Fruit fly (Drosophila melanogaster) whole organism, prepupa: ENCODE data around the gene CG14362.

Experiments used
- Blimp-1 ChIP-seq: fragments of 200-800 bp; sonication (Bioruptor generic); optimal IDR thresholded peaks from 3 replicates; lab custom pipeline; 2017; ENCODE audit warnings: missing biosample characterization, missing genetic modification characterization, mild to moderate bottlenecking, moderate library complexity, missing genetic modification reagents
- CG10631 ChIP-seq: fragments of 200-800 bp; sonication (Bioruptor generic); optimal IDR thresholded peaks from 2 replicates; lab custom pipeline; 2016; ENCODE audit warnings: missing biosample characterization, missing genetic modification characterization
- CG10669 ChIP-seq: fragments of 200-800 bp; sonication (Bioruptor generic); optimal IDR thresholded peaks from 3 replicates; lab custom pipeline; 2018; ENCODE audit warnings: missing biosample characterization, mild to moderate bottlenecking, missing genetic modification characterization, moderate library complexity
- CG11294 ChIP-seq: fragments of 200-800 bp; sonication (Bioruptor generic); IDR thresholded peaks from 2 replicates; pipeline ENCODE4 v1.3.6; 2022; ENCODE audit warnings: missing biosample characterization, missing genetic modification characterization
- CG11762 ChIP-seq: fragments of 200-800 bp; sonication (Bioruptor generic); optimal IDR thresholded peaks from 3 replicates; lab custom pipeline; 2016; ENCODE audit warnings: missing biosample characterization, missing genetic modification characterization; ENCODE audit not compliant: insufficient read depth
- CG11902 ChIP-seq: fragments of 200-800 bp; sonication (Bioruptor generic); optimal IDR thresholded peaks from 3 replicates; lab custom pipeline; 2016; ENCODE audit warnings: missing biosample characterization, missing genetic modification characterization
- CG15336 ChIP-seq: fragments of 200-800 bp; sonication (Bioruptor generic); IDR thresholded peaks from 2 replicates; pipeline ENCODE4 v1.3.6; 2022; ENCODE audit warnings: missing biosample characterization, missing genetic modification characterization
- CG1621 ChIP-seq: fragments of 200-800 bp; sonication (Bioruptor generic); optimal IDR thresholded peaks from 3 replicates; lab custom pipeline; 2018; ENCODE audit warnings: missing biosample characterization, mild to moderate bottlenecking, missing genetic modification characterization
- CG16779 ChIP-seq: fragments of 200-800 bp; sonication (Bioruptor generic); optimal IDR thresholded peaks from 3 replicates; lab custom pipeline; 2017; ENCODE audit warnings: missing biosample characterization, mild to moderate bottlenecking, missing genetic modification characterization
- CG3032 ChIP-seq: fragments of 200-800 bp; optimal IDR thresholded peaks from 2 replicates; lab custom pipeline; 2019; ENCODE audit warnings: missing biosample characterization, mild to moderate bottlenecking, missing genetic modification characterization, moderate library complexity
- CG31627 ChIP-seq: fragments of 200-800 bp; sonication (Bioruptor generic); optimal IDR thresholded peaks from 3 replicates; lab custom pipeline; 2016; ENCODE audit warnings: missing biosample characterization, missing genetic modification characterization
- CG32006 ChIP-seq: fragments of 200-800 bp; sonication (Bioruptor generic); optimal IDR thresholded peaks from 3 replicates; lab custom pipeline; 2017; ENCODE audit warnings: missing biosample characterization, mild to moderate bottlenecking, missing genetic modification characterization
- CG34406 ChIP-seq: fragments of 200-800 bp; sonication (Bioruptor generic); optimal IDR thresholded peaks from 3 replicates; lab custom pipeline; 2016; ENCODE audit warnings: missing biosample characterization, missing genetic modification characterization
- CG3919 ChIP-seq: fragments of 200-800 bp; sonication (Bioruptor generic); optimal IDR thresholded peaks from 3 replicates; lab custom pipeline; 2016; ENCODE audit warnings: missing biosample characterization, missing genetic modification characterization
- CG4318 ChIP-seq: fragments of 200-800 bp; sonication (Bioruptor generic); optimal IDR thresholded peaks from 3 replicates; lab custom pipeline; 2017; ENCODE audit warnings: missing biosample characterization, mild to moderate bottlenecking, missing genetic modification characterization
- CG6163 ChIP-seq: fragments of 200-800 bp; sonication (Bioruptor generic); IDR thresholded peaks from 3 replicates; pipeline ENCODE4 v1.3.6; 2022; ENCODE audit warnings: missing biosample characterization, missing genetic modification characterization
- CG6276 ChIP-seq: fragments of 200-800 bp; sonication (Bioruptor generic); optimal IDR thresholded peaks from 2 replicates; lab custom pipeline; 2017; ENCODE audit warnings: missing biosample characterization, mild to moderate bottlenecking, missing genetic modification characterization
- CG6792 ChIP-seq: fragments of 200-800 bp; sonication (Bioruptor generic); optimal IDR thresholded peaks from 3 replicates; lab custom pipeline; 2016; ENCODE audit warnings: missing biosample characterization, missing genetic modification characterization
- CG6808 ChIP-seq: fragments of 200-800 bp; sonication (Bioruptor generic); optimal IDR thresholded peaks from 3 replicates; lab custom pipeline; 2017; ENCODE audit warnings: missing biosample characterization, missing genetic modification characterization, mild to moderate bottlenecking, moderate library complexity, missing genetic modification reagents
- CG6854 ChIP-seq: fragments of 200-800 bp; sonication (Bioruptor generic); optimal IDR thresholded peaks from 2 replicates; lab custom pipeline; 2017; ENCODE audit warnings: missing biosample characterization, mild to moderate bottlenecking, missing genetic modification characterization
- CG7368 ChIP-seq: fragments of 200-800 bp; sonication (Bioruptor generic); optimal IDR thresholded peaks from 3 replicates; lab custom pipeline; 2016; ENCODE audit warnings: missing biosample characterization, missing genetic modification characterization
- CG8119 ChIP-seq: fragments of 200-800 bp; sonication (Bioruptor generic); IDR thresholded peaks from 3 replicates; pipeline ENCODE4 v1.3.6; 2022; ENCODE audit warnings: missing biosample characterization, missing genetic modification characterization
- CG8319 ChIP-seq: fragments of 200-800 bp; sonication (Bioruptor generic); optimal IDR thresholded peaks from 3 replicates; lab custom pipeline; 2016; ENCODE audit warnings: missing biosample characterization, missing genetic modification characterization
- Eip93F ChIP-seq: fragments of 200-800 bp; sonication (Bioruptor generic); optimal IDR thresholded peaks from 2 replicates; lab custom pipeline; 2016; ENCODE audit warnings: missing biosample characterization, mild to moderate bottlenecking, missing genetic modification characterization
- Ets96B ChIP-seq: fragments of 200-800 bp; optimal IDR thresholded peaks from 2 replicates; lab custom pipeline; 2019; ENCODE audit warnings: missing biosample characterization, mild to moderate bottlenecking, missing genetic modification characterization, moderate library complexity
- Hr39 ChIP-seq: fragments of 200-800 bp; sonication (Bioruptor generic); optimal IDR thresholded peaks from 2 replicates; lab custom pipeline; 2016; ENCODE audit warnings: missing biosample characterization, missing genetic modification characterization
- Met ChIP-seq: fragments of 200-800 bp; sonication (Bioruptor generic); optimal IDR thresholded peaks from 3 replicates; lab custom pipeline; 2016; ENCODE audit warnings: missing biosample characterization, missing genetic modification characterization
- OdsH ChIP-seq: fragments of 200-800 bp; sonication (Bioruptor generic); optimal IDR thresholded peaks from 3 replicates; lab custom pipeline; 2016; ENCODE audit warnings: missing biosample characterization, missing genetic modification characterization
- Smox ChIP-seq: fragments of 200-800 bp; sonication (Bioruptor generic); optimal IDR thresholded peaks from 3 replicates; lab custom pipeline; 2016; ENCODE audit warnings: missing biosample characterization, missing genetic modification characterization
- Sox102F ChIP-seq: fragments of 200-800 bp; sonication (Bioruptor generic); optimal IDR thresholded peaks from 2 replicates; lab custom pipeline; 2016; ENCODE audit warnings: missing biosample characterization, mild to moderate bottlenecking, missing genetic modification characterization
- Sox14 ChIP-seq: fragments of 200-800 bp; sonication (Bioruptor generic); optimal IDR thresholded peaks from 3 replicates; lab custom pipeline; 2016; ENCODE audit warnings: missing biosample characterization, missing genetic modification characterization
- Sox15 ChIP-seq: fragments of 200-800 bp; sonication (Bioruptor generic); optimal IDR thresholded peaks from 3 replicates; lab custom pipeline; 2016; ENCODE audit warnings: missing biosample characterization, missing genetic modification characterization
- achi ChIP-seq: fragments of 200-800 bp; sonication (Bioruptor generic); optimal IDR thresholded peaks from 3 replicates; lab custom pipeline; 2016; ENCODE audit warnings: missing biosample characterization, missing genetic modification characterization
- acj6 ChIP-seq: fragments of 200-800 bp; sonication (Bioruptor generic); optimal IDR thresholded peaks from 3 replicates; lab custom pipeline; 2016; ENCODE audit warnings: missing biosample characterization, missing genetic modification characterization
- cyc ChIP-seq: fragments of 200-800 bp; sonication (Bioruptor generic); optimal IDR thresholded peaks from 3 replicates; lab custom pipeline; 2016; ENCODE audit warnings: missing biosample characterization, missing genetic modification characterization
- dac ChIP-seq: fragments of 200-800 bp; sonication (Bioruptor generic); optimal IDR thresholded peaks from 2 replicates; lab custom pipeline; 2017; ENCODE audit warnings: missing biosample characterization, mild to moderate bottlenecking, missing genetic modification characterization
- eg ChIP-seq: fragments of 200-800 bp; sonication (Bioruptor generic); IDR thresholded peaks from 3 replicates; pipeline ENCODE4 v1.3.6; 2022; ENCODE audit warnings: missing biosample characterization, missing genetic modification characterization
- fd85E ChIP-seq: fragments of 200-800 bp; sonication (Bioruptor generic); optimal IDR thresholded peaks from 3 replicates; lab custom pipeline; 2016; ENCODE audit warnings: missing biosample characterization, missing genetic modification characterization
- fkh ChIP-seq: fragments of 200-800 bp; sonication (Bioruptor generic); optimal IDR thresholded peaks from 3 replicates; lab custom pipeline; 2017; ENCODE audit warnings: missing biosample characterization, mild to moderate bottlenecking, missing genetic modification characterization, moderate library complexity
- lz ChIP-seq: fragments of 200-800 bp; sonication (Bioruptor generic); optimal IDR thresholded peaks from 3 replicates; lab custom pipeline; 2016; ENCODE audit warnings: missing biosample characterization, missing genetic modification characterization
- net ChIP-seq: fragments of 200-800 bp; sonication (Bioruptor generic); optimal IDR thresholded peaks from 3 replicates; lab custom pipeline; 2016; ENCODE audit warnings: missing biosample characterization, missing genetic modification characterization
- pdm3 ChIP-seq: fragments of 200-800 bp; sonication (Bioruptor generic); optimal IDR thresholded peaks from 3 replicates; lab custom pipeline; 2016; ENCODE audit warnings: missing biosample characterization, missing genetic modification characterization
- salr ChIP-seq, 2 experiments: fragments of 200-800 bp; sonication (Bioruptor generic); optimal IDR thresholded peaks; 3 replicates each; lab custom pipeline; 2016 to 2018; ENCODE audit warnings: missing biosample characterization in 2 of 2, missing genetic modification characterization in 2 of 2, mild to moderate bottlenecking in 1 of 2
- spab ChIP-seq: fragments of 200-800 bp; sonication (Bioruptor generic); optimal IDR thresholded peaks from 2 replicates; lab custom pipeline; 2017; ENCODE audit warnings: missing biosample characterization, mild to moderate bottlenecking, missing genetic modification characterization, missing genetic modification reagents
- ss ChIP-seq, 2 experiments: fragments of 200-800 bp; sonication (Bioruptor generic); optimal IDR thresholded peaks; 2 replicates in 1 of 2; 3 replicates in 1 of 2; lab custom pipeline; 2017 to 2018; ENCODE audit warnings: mild to moderate bottlenecking in 2 of 2, missing biosample characterization in 2 of 2, missing genetic modification characterization in 2 of 2, moderate library complexity in 1 of 2
- svp ChIP-seq: fragments of 200-800 bp; sonication (Bioruptor generic); peaks from one replicate; lab custom pipeline; 2016; ENCODE audit warnings: missing biosample characterization, missing genetic modification characterization
- topi ChIP-seq: fragments of 200-800 bp; sonication (Bioruptor generic); optimal IDR thresholded peaks from 3 replicates; lab custom pipeline; 2016; ENCODE audit warnings: missing biosample characterization, missing genetic modification characterization
- vri ChIP-seq: fragments of 200-800 bp; sonication (Bioruptor generic); optimal IDR thresholded peaks from 3 replicates; lab custom pipeline; 2016; ENCODE audit warnings: missing biosample characterization, mild to moderate bottlenecking, missing genetic modification characterization

The CG14362 gene

dm6 chr3R:13819037-13819436 is 36.2 kb downstream of the CG14362 start:
- TF ChIP-seq Sox102F (GFP tag; lab: Kevin White, UChicago), result no peak
- no peak for TF ChIP-seq CG15336 (GFP tag; lab: Robert Waterston, UW)
- TF ChIP-seq CG6276 (GFP tag; lab: Kevin White, UChicago), result no peak
- TF ChIP-seq fkh (GFP tag; lab: Kevin White, UChicago), result peak; percentile 78
- no peak for TF ChIP-seq CG10631 (GFP tag; lab: Kevin White, UChicago)
- no peak for TF ChIP-seq CG11294
- 0 out of 3 replicates have a peak, but pooled peaks have one; percentile 12 for TF ChIP-seq CG8119
- no peak for TF ChIP-seq Met (GFP tag; lab: Kevin White, UChicago)

DNA sequence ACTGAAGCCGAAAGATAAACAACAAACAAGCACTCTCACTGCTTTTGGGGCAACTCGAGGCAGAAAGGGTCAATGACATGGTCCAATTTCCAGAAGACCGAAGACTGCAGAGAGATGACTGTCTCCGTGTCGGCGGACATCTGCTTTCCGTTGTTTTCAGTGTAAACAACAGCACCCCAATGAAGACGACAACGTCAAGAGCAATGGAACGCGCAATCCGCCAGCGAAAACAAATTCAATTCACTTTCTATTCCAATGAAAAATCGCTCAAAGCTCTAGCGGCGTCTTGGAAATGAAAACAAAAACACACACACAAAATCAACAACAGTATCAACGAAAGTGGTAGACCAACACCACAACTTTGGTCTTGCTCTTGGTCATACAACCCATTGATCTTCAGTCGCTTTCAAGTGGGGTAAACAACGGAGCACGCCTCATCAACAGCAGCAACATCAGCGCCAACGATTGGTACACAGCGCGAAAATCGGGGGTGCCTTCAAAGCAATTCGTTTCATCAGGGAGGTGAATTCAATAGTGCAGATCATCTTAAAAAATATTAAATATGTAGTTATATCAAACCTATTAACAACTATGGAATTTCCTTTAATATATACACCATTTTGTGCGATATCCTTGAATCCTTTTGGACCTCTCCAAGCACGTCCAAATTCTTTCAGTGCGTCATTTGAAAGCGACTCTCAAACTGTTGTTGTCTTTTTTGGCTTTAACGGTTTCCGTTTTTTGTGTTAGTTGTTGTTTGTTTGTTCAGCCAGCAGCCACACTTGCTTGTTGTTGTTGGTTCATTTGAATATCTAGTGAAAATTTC is 37.6 kb downstream of the CG14362 start:
- no peak for TF ChIP-seq topi (GFP tag; lab: Kevin White, UChicago)
- TF ChIP-seq CG6276 (GFP tag; lab: Kevin White, UChicago), result peak; percentile 69
- TF ChIP-seq CG4318, result peak; percentile 78
- TF ChIP-seq CG31627 (GFP tag; lab: Kevin White, UChicago), result no peak
- no peak for TF ChIP-seq CG34406 (GFP tag; lab: Kevin White, UChicago)
- no peak for TF ChIP-seq CG11294
- TF ChIP-seq CG16779 (tag; lab: Kevin White, UChicago), result no peak
- TF ChIP-seq CG32006 (GFP tag; lab: Kevin White, UChicago), result peak; percentile 91
- no peak for TF ChIP-seq CG6792 (GFP tag; lab: Kevin White, UChicago)
- no peak for TF ChIP-seq cyc (GFP tag; lab: Kevin White, UChicago)
- TF ChIP-seq Met (GFP tag; lab: Kevin White, UChicago), result peak; percentile 28
- TF ChIP-seq svp, result peak; percentile 63
- no peak for TF ChIP-seq spab (GFP tag; lab: Kevin White, UChicago)
- TF ChIP-seq dac (GFP tag; lab: Kevin White, UChicago), result peak; percentile 76
- no peak for TF ChIP-seq fd85E (GFP tag; lab: Kevin White, UChicago)
- no peak for TF ChIP-seq Smox (GFP tag; lab: Kevin White, UChicago)
- no peak for TF ChIP-seq vri (GFP tag; lab: Kevin White, UChicago)
- TF ChIP-seq Ets96B (tag; lab: Kevin White, UChicago), result no peak
- no peak for TF ChIP-seq net (GFP tag; lab: Kevin White, UChicago)
- TF ChIP-seq CG7368, result no peak
- no peak for TF ChIP-seq CG6854
- no peak for TF ChIP-seq CG1621 (tag; lab: Kevin White, UChicago)
- TF ChIP-seq CG10669 (GFP tag; lab: Kevin White, UChicago), result no peak
- peak in 1 of 2 experiments; percentile 41 for TF ChIP-seq salr (GFP tag; optimal IDR thresholded peaks at IDR 0.05; lab: Kevin White, UChicago)
- no peak for TF ChIP-seq CG11762 (GFP tag; lab: Kevin White, UChicago)
- peak; percentile 2 for TF ChIP-seq pdm3 (GFP tag; lab: Kevin White, UChicago)
- TF ChIP-seq acj6, result no peak
- TF ChIP-seq CG6808, result no peak
- peak; percentile 69 for TF ChIP-seq eg (GFP tag; lab: Robert Waterston, UW)
- TF ChIP-seq Sox14 (GFP tag; lab: Kevin White, UChicago), result no peak
- peak; percentile 39 for TF ChIP-seq Blimp-1 (GFP tag; lab: Kevin White, UChicago)
- TF ChIP-seq CG11902 (GFP tag; lab: Kevin White, UChicago), result no peak
- no peak for TF ChIP-seq Sox15
- no peak for TF ChIP-seq ss (GFP tag; optimal IDR thresholded peaks at IDR 0.05; lab: Kevin White, UChicago)
- no peak for TF ChIP-seq lz (GFP tag; lab: Kevin White, UChicago)
- peak; percentile 7; the same call in 1 of the 3 replicates for TF ChIP-seq CG6163 (GFP tag; lab: Robert Waterston, UW)
- no peak for TF ChIP-seq CG3919 (GFP tag; lab: Kevin White, UChicago)
- TF ChIP-seq CG8319, result no peak
- TF ChIP-seq achi (GFP tag; lab: Kevin White, UChicago), result peak; percentile 2
- no peak for TF ChIP-seq CG3032 (tag; lab: Kevin White, UChicago)
- TF ChIP-seq OdsH (GFP tag; lab: Kevin White, UChicago), result peak; percentile 41
- TF ChIP-seq Eip93F, result no peak
- no peak for TF ChIP-seq CG10631 (GFP tag; lab: Kevin White, UChicago)
- TF ChIP-seq Hr39 (GFP tag; lab: Kevin White, UChicago), result no peak
